Worm (Caenorhabditis elegans): ENCODE data around the gene cyp-25A4.
"Not testable (repeated sequence)": the region's sequence is repeated elsewhere in the genome, so short reads cannot be mapped to it uniquely, and the experiment has no call there.

Gene cyp-25A4

ce11 chrIII:3862918-3863385 lies 11.1 kb upstream of the cyp-25A4 start, which contains the start of gene brc-1 (continued):
- peak; percentile 29 for TF ChIP-seq jun-1 (tag; optimal IDR thresholded peaks at IDR 0.05)
- no peak for TF ChIP-seq skn-1 (tag; optimal IDR thresholded peaks at IDR 0.05)
- no peak for TF ChIP-seq R02D3.7 (tag; optimal IDR thresholded peaks at IDR 0.05)
- peak; percentile 77 for TF ChIP-seq lin-13 (GFP tag; optimal IDR thresholded peaks at IDR 0.05)
- TF ChIP-seq nhr-25 (tag; optimal IDR thresholded peaks at IDR 0.05; ENCODE audit: borderline replicate concordance, insufficient read depth): peak; percentile 62
- peak; percentile 35 for TF ChIP-seq pqm-1 (tag; optimal IDR thresholded peaks at IDR 0.05)
- TF ChIP-seq lin-1 (GFP tag; IDR thresholded peaks at IDR 0.05): peak; percentile 55; the same call in 1 of the 2 replicates
- peak; percentile 73; the same call in 1 of the 2 replicates for TF ChIP-seq D1046.2 (GFP tag; IDR thresholded peaks at IDR 0.05)
- TF ChIP-seq zag-1 (tag; optimal IDR thresholded peaks at IDR 0.05): no peak
- peak; percentile 92 for TF ChIP-seq ctbp-1 (GFP tag; IDR thresholded peaks at IDR 0.05)
- TF ChIP-seq nhr-41 (GFP tag; IDR thresholded peaks at IDR 0.05): no peak
- TF ChIP-seq rbr-2 (tag; optimal IDR thresholded peaks at IDR 0.05): peak; percentile 89
- TF ChIP-seq gei-8 (GFP tag; optimal IDR thresholded peaks at IDR 0.05): no peak
- peak; percentile 98 for TF ChIP-seq set-16 (GFP tag; IDR thresholded peaks at IDR 0.05)
- no peak for TF ChIP-seq nhr-111 (GFP tag; optimal IDR thresholded peaks at IDR 0.05)
- TF ChIP-seq nhr-77 (tag; optimal IDR thresholded peaks at IDR 0.05): peak; percentile 86
- TF ChIP-seq nhr-237 (tag; optimal IDR thresholded peaks at IDR 0.05): peak; percentile 53
- no peak for TF ChIP-seq tag-97 (GFP tag; IDR thresholded peaks at IDR 0.05)
- no peak for TF ChIP-seq sdz-12 (GFP tag; optimal IDR thresholded peaks at IDR 0.05)
- TF ChIP-seq aly-2 (tag; optimal IDR thresholded peaks at IDR 0.05): no peak
- peak; percentile 35; the same call in 1 of the 2 replicates for TF ChIP-seq zfp-3 (GFP tag; conservative IDR thresholded peaks at IDR 0.05)
- TF ChIP-seq nhr-102 (tag; optimal IDR thresholded peaks at IDR 0.05): peak; percentile 39
- no peak for TF ChIP-seq attf-4 (tag; optimal IDR thresholded peaks at IDR 0.05)

- peak in 1 of 2 experiments; percentile 30 for TF ChIP-seq lsy-2 (tag; optimal IDR thresholded peaks at IDR 0.05)
- peak; percentile 40 for TF ChIP-seq hlh-11 (tag; optimal IDR thresholded peaks at IDR 0.05)
- peak; percentile 69 for TF ChIP-seq dmd-6 (GFP tag; IDR thresholded peaks at IDR 0.05)
- 0 out of 2 replicates have a peak, but pooled peaks have one; percentile 22 for TF ChIP-seq mxl-2 (GFP tag; conservative IDR thresholded peaks at IDR 0.05)
- peak; percentile 8 for TF ChIP-seq nhr-28 (tag; optimal IDR thresholded peaks at IDR 0.05)
- 0 out of 2 replicates have a peak, but pooled peaks have one; percentile 30 for TF ChIP-seq php-3 (GFP tag; IDR thresholded peaks at IDR 0.05)
- TF ChIP-seq dve-1 (tag; optimal IDR thresholded peaks at IDR 0.05; ENCODE audit: insufficient read depth): peak; percentile 46
- TF ChIP-seq daf-16 (GFP tag; optimal IDR thresholded peaks at IDR 0.05): not testable (repeated sequence)
- peak; percentile 91 for TF ChIP-seq daf-16 (tag; optimal IDR thresholded peaks at IDR 0.05)
Observed at ce11 chrIII:3858003-3858402, 6.1 kb upstream of the cyp-25A4 start.

ce11 chrIII:3857007-3857406 lies 5.1 kb upstream of the cyp-25A4 start:
- TF ChIP-seq saeg-2 (GFP tag; IDR thresholded peaks at IDR 0.05) (0 out of 2 replicates have a peak, but pooled peaks have one; percentile 23), lin-29 (GFP tag; IDR thresholded peaks at IDR 0.05) (peak; percentile 72), D1046.2 (GFP tag; IDR thresholded peaks at IDR 0.05) (peak; percentile 92), madf-5 (GFP tag; IDR thresholded peaks at IDR 0.05) (peak in 1 of 2 experiments; percentile 67; a peak in 1 of 4 replicates), mdt-29 (GFP tag; IDR thresholded peaks at IDR 0.05) (peak; percentile 87), mxl-2 (GFP tag; conservative IDR thresholded peaks at IDR 0.05) (0 out of 2 replicates have a peak, but pooled peaks have one; percentile 15), T20F7.1 (GFP tag; optimal IDR thresholded peaks at IDR 0.05) (peak; percentile 69), Y48G9A.11 (GFP tag; IDR thresholded peaks at IDR 0.05) (peak; percentile 60; the same call in 1 of the 2 replicates), nhr-42 (GFP tag; IDR thresholded peaks at IDR 0.05) (peak; percentile 90; the same call in 1 of the 2 replicates), hif-1 (tag; optimal IDR thresholded peaks at IDR 0.05) (peak in 1 of 2 experiments; percentile 21), hmg-1.1 (GFP tag; IDR thresholded peaks at IDR 0.05) (peak; percentile 88), tag-97 (GFP tag; IDR thresholded peaks at IDR 0.05) (0 out of 2 replicates have a peak, but pooled peaks have one; percentile 38), egl-43 (GFP tag; IDR thresholded peaks at IDR 0.05) (0 out of 2 replicates have a peak, but pooled peaks have one; percentile 38), madf-9 (GFP tag; conservative IDR thresholded peaks at IDR 0.05) (peak; percentile 80), pha-4 (GFP tag; IDR thresholded peaks at IDR 0.05) (peak; percentile 68), ceh-44 (GFP tag; IDR thresholded peaks at IDR 0.05) (peak; percentile 73; the same call in 1 of the 2 replicates), ceh-20 (GFP tag; IDR thresholded peaks at IDR 0.05) (peak; percentile 86), zfp-3 (GFP tag; conservative IDR thresholded peaks at IDR 0.05) (peak; percentile 95), T26A8.4 (GFP tag; IDR thresholded peaks at IDR 0.05) (peak; percentile 85), lsy-2 (tag; optimal IDR thresholded peaks at IDR 0.05) (peak; percentile 67 to 94)
- not testable (repeated sequence) for TF ChIP-seq pha-4 (tag; optimal IDR thresholded peaks at IDR 0.05)
